Worm (Caenorhabditis elegans) whole organism, young adult: Measurements from ENCODE around the gene ZK512.10.

Experiments used
- B0336.3 ChIP-seq: fragments of 200-800 bp; sonication (Bioruptor generic); IDR thresholded peaks from 2 replicates; pipeline ENCODE4 v1.3.6; 2022; ENCODE audit warnings: missing genetic modification characterization, missing compliant biosample characterization
- D2030.7 ChIP-seq: fragments of 200-800 bp; sonication (Bioruptor generic); IDR thresholded peaks from 2 replicates; pipeline ENCODE4 v1.3.6; 2022; ENCODE audit warnings: missing genetic modification reagents, missing genetic modification characterization, missing compliant biosample characterization
- F52B5.7 ChIP-seq: sonication (generic microtip); optimal IDR thresholded peaks from 2 replicates; lab custom pipeline; 2016; ENCODE audit warnings: mild to moderate bottlenecking, missing genetic modification characterization, missing compliant biosample characterization
- ZK185.1 ChIP-seq: sonication (generic microtip); optimal IDR thresholded peaks from 2 replicates; lab custom pipeline; 2016; ENCODE audit warnings: mild to moderate bottlenecking, missing genetic modification characterization, missing compliant biosample characterization; ENCODE audit not compliant: poor library complexity, severe bottlenecking
- athp-1 ChIP-seq: sonication (generic microtip); optimal IDR thresholded peaks from 2 replicates; lab custom pipeline; 2017; ENCODE audit warnings: mild to moderate bottlenecking, missing genetic modification characterization, missing compliant biosample characterization
- attf-3 ChIP-seq: fragments of 200-800 bp; sonication (Bioruptor generic); conservative IDR thresholded peaks from 2 replicates; pipeline ENCODE4 v1.3.6; 2022; ENCODE audit warnings: missing genetic modification reagents, missing genetic modification characterization, missing compliant biosample characterization
- bed-1 ChIP-seq: fragments of 200-800 bp; sonication (Bioruptor generic); IDR thresholded peaks from 2 replicates; pipeline ENCODE4 v1.3.6; 2022; ENCODE audit warnings: missing genetic modification reagents, missing genetic modification characterization, missing compliant biosample characterization
- cebp-1 ChIP-seq, 2 experiments: fragments of 200-800 bp in 1 of 2; sonication (Bioruptor generic) in 1 of 2; sonication (generic microtip) in 1 of 2; IDR thresholded peaks in 1 of 2; optimal IDR thresholded peaks in 1 of 2; 2 replicates each; pipeline versions ENCODE4 v1.3.6 to Lab custom; 2017 to 2022; ENCODE audit warnings: missing compliant biosample characterization in 2 of 2, missing genetic modification characterization in 2 of 2, mild to moderate bottlenecking in 1 of 2, missing genetic modification reagents in 1 of 2, moderate library complexity in 1 of 2
- ceh-27 ChIP-seq: fragments of 200-800 bp; sonication (Bioruptor generic); optimal IDR thresholded peaks from 2 replicates; lab custom pipeline; 2018; ENCODE audit warnings: mild to moderate bottlenecking, missing genetic modification characterization, moderate library complexity, missing compliant biosample characterization
- egl-18 ChIP-seq: fragments of 200-800 bp; sonication (Bioruptor generic); IDR thresholded peaks from 2 replicates; pipeline ENCODE4 v1.3.6; 2022; ENCODE audit warnings: missing genetic modification reagents, missing genetic modification characterization, missing compliant biosample characterization
- egl-44 ChIP-seq: fragments of 200-800 bp; sonication (Bioruptor generic); IDR thresholded peaks from 2 replicates; pipeline ENCODE4 v1.3.6; 2022; ENCODE audit warnings: missing genetic modification reagents, missing genetic modification characterization, missing compliant biosample characterization
- egrh-3 ChIP-seq: fragments of 200-800 bp; sonication (Bioruptor generic); IDR thresholded peaks from 2 replicates; pipeline ENCODE4 v1.3.6; 2022; ENCODE audit warnings: missing genetic modification reagents, missing genetic modification characterization, missing compliant biosample characterization
- ekl-4 ChIP-seq: fragments of 200-800 bp; sonication (Bioruptor generic); IDR thresholded peaks from 2 replicates; pipeline ENCODE4 v1.3.6; 2022; ENCODE audit warnings: missing genetic modification reagents, missing genetic modification characterization, missing compliant biosample characterization
- hmg-1.2 ChIP-seq: fragments of 200-800 bp; sonication (Bioruptor generic); IDR thresholded peaks from 2 replicates; pipeline ENCODE4 v1.3.6; 2022; ENCODE audit warnings: missing genetic modification reagents, missing genetic modification characterization, missing compliant biosample characterization
- hmg-20 ChIP-seq: fragments of 200-800 bp; sonication (Bioruptor generic); IDR thresholded peaks from 2 replicates; pipeline ENCODE4 v1.3.6; 2022; ENCODE audit warnings: missing genetic modification reagents, missing genetic modification characterization, missing compliant biosample characterization
- lin-35 ChIP-seq, 3 experiments: fragments of 150-350 bp in 2 of 3; sonication (generic microtip) in 1 of 3; optimal IDR thresholded peaks; 2 replicates each; lab custom pipeline; 2014 to 2018; ENCODE audit warnings: missing biosample characterization in 3 of 3, missing genetic modification characterization in 3 of 3, missing genetic modification reagents in 3 of 3
- lin-40 ChIP-seq: sonication (generic microtip); optimal IDR thresholded peaks from 2 replicates; lab custom pipeline; 2016; ENCODE audit warnings: missing genetic modification characterization, mild to moderate bottlenecking, missing compliant biosample characterization, missing genotype, missing genetic modification reagents
- mcd-1 ChIP-seq: fragments of 200-800 bp; sonication (Bioruptor generic); IDR thresholded peaks from 2 replicates; pipeline ENCODE4 v1.3.6; 2022; ENCODE audit warnings: missing genetic modification reagents, missing genetic modification characterization, missing compliant biosample characterization
- nfya-1 ChIP-seq: sonication (generic microtip); optimal IDR thresholded peaks from 2 replicates; lab custom pipeline; 2017; ENCODE audit warnings: antibody characterized with exemption, missing compliant biosample characterization, missing genetic modification characterization, borderline replicate concordance; ENCODE audit not compliant: insufficient read depth
- nfyb-1 ChIP-seq: fragments of 200-800 bp; sonication (Bioruptor generic); IDR thresholded peaks from 2 replicates; pipeline ENCODE4 v1.3.6; 2022; ENCODE audit warnings: missing genetic modification reagents, missing genetic modification characterization, missing compliant biosample characterization
- nhr-120 ChIP-seq: fragments of 200-800 bp; sonication (Bioruptor generic); IDR thresholded peaks from 2 replicates; pipeline ENCODE4 v1.3.6; 2022; ENCODE audit warnings: missing genetic modification characterization, missing compliant biosample characterization
- nhr-90 ChIP-seq: sonication (generic microtip); optimal IDR thresholded peaks from 2 replicates; lab custom pipeline; 2016; ENCODE audit warnings: missing genotype, mild to moderate bottlenecking, missing genetic modification characterization, missing compliant biosample characterization
- pbrm-1 ChIP-seq: fragments of 200-800 bp; sonication (Bioruptor generic); IDR thresholded peaks from 2 replicates; pipeline ENCODE4 v1.3.6; 2022; ENCODE audit warnings: missing genetic modification reagents, missing genetic modification characterization, missing compliant biosample characterization
- repo-1 ChIP-seq: sonication (generic microtip); optimal IDR thresholded peaks from 2 replicates; lab custom pipeline; 2017; ENCODE audit warnings: mild to moderate bottlenecking, missing genetic modification characterization, missing compliant biosample characterization
- somi-1 ChIP-seq: fragments of 200-800 bp; sonication (Bioruptor generic); optimal IDR thresholded peaks from 2 replicates; lab custom pipeline; 2018; ENCODE audit warnings: mild to moderate bottlenecking, missing genetic modification characterization, missing compliant biosample characterization
- tbx-9 ChIP-seq: sonication (generic microtip); optimal IDR thresholded peaks from 2 replicates; lab custom pipeline; 2016; ENCODE audit warnings: borderline replicate concordance, missing genetic modification characterization, inconsistent platforms, missing compliant biosample characterization
- unc-62 ChIP-seq: fragments of 150-350 bp; optimal IDR thresholded peaks from 2 replicates; lab custom pipeline; 2014; ENCODE audit warnings: missing biosample characterization, missing genetic modification reagents, missing genetic modification characterization
- zfh-2 ChIP-seq: fragments of 200-800 bp; sonication (Bioruptor generic); conservative IDR thresholded peaks from 2 replicates; pipeline ENCODE4 v1.3.6; 2022; ENCODE audit warnings: missing genetic modification reagents, missing genetic modification characterization, missing compliant biosample characterization
- ztf-22 ChIP-seq: fragments of 200-800 bp; sonication (Bioruptor generic); optimal IDR thresholded peaks from 2 replicates; lab custom pipeline; 2018; ENCODE audit warnings: mild to moderate bottlenecking, missing genetic modification characterization, moderate library complexity, missing compliant biosample characterization
- ztf-26 ChIP-seq: sonication (generic microtip); optimal IDR thresholded peaks from 2 replicates; lab custom pipeline; 2017; ENCODE audit warnings: missing genetic modification characterization, missing compliant biosample characterization

ZK512.10 gene

DNA sequence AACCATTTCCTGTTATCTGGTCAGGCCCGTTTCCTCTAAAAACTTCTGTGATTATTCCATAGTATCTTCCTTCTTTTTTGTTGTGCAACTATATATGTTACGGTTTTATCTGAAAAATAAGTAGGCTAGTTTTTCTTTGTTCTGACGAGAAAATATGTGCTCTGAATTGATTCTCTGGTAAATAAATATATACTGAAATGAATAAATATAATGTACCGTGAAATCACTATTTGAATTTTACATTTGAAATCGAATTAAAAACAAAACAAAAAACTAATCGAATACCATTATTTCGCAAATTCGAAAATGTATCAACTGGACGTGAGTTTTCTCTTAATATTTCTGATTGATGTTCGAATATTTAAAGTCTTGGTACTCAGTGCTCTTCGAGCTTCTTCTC lies at the start of gene ZK512.10:
Gene ZK512.10, plus strand, starts transcription at position 301 of the 400 bp plus-strand sequence.
- no peak for TF ChIP-seq hmg-20 (GFP tag; lab: Robert Waterston, UW)
- TF ChIP-seq ceh-27 (GFP tag; lab: Kevin White, UChicago), result no peak
- no peak for TF ChIP-seq ztf-26 (tag; lab: Kevin White, UChicago)
- TF ChIP-seq unc-62 (GFP tag; lab: Kevin White, UChicago), result no peak
- no peak for TF ChIP-seq ztf-22 (GFP tag; lab: Kevin White, UChicago)
- TF ChIP-seq D2030.7 (GFP tag; lab: Robert Waterston, UW), result no peak
- no peak for TF ChIP-seq lin-40
- no peak for TF ChIP-seq ZK185.1

DNA sequence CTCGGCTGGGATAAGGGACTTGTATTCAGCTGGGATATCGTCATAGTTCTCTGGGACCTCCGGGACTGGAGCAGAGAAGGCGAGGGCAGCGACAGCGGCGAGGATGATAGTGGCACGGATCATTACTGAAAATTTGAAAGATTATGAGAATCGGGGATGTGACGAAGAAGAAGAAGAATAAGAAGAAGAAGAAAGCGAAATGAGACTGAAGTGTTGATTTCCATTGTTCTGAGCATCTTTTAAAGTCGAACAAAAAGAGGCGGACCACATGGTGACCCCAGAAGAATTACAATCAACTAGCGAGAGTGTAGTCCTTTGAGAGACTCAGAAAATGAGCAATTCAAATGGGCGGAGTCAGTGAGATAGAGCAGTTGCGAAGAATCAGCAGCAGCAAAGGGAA lies 49.6 kb upstream of the ZK512.10 start, which contains the start of gene far-1:
Gene far-1, minus strand, starts transcription at position 125 of the 400 bp plus-strand sequence.
- no peak for TF ChIP-seq ztf-26 (tag; lab: Kevin White, UChicago)

DNA sequence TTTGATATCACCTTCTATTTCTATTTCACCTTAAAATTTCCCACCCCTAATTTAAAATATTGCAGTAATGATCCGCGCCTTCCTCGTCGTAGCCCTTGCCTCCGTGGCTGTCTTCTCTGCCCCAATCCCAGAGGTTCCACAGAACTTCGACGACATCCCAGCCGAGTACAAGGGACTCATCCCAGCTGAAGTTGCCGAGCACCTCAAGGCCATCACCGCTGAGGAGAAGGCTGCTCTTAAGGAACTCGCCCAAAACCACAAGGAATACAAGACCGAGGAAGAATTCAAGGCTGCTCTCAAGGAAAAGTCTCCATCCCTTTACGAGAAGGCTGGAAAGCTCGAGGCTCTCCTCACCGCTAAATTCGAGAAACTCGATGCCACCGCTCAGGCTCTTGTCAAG lies 48.9 kb upstream of the ZK512.10 start, which contains the start of gene far-2:
Gene far-2, plus strand, starts transcription at position 66 of the 400 bp plus-strand sequence.
- 0 out of 2 replicates have a peak, but pooled peaks have one; percentile 46 for TF ChIP-seq nfyb-1
- TF ChIP-seq egl-18 (GFP tag; lab: Robert Waterston, UW), result no peak
- peak; percentile 75 for TF ChIP-seq zfh-2 (GFP tag; lab: Robert Waterston, UW)
- 0 out of 2 replicates have a peak, but pooled peaks have one; percentile 6 for TF ChIP-seq egrh-3 (GFP tag; lab: Robert Waterston, UW)

DNA sequence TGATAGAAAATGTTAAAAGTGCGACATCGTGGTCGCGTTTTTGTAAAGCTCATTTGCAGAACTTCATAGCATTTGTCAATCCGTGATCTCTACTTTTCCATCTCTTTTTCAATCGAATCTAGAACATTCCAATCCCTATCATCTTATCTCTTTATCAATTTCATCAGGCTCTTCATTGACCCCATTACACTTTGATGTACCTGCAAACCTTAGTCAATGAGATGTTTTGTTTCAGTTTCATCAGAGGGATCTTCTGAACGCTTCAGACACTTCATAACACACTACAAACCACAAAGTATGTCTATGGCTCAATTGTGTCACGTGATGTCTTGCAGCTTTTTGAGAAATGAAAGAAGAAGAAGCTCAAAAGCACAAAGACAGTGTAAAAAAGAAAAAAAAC lies 47.6 kb upstream of the ZK512.10 start:
- TF ChIP-seq lin-35 (GFP tag; optimal IDR thresholded peaks at IDR 0.05; lab: Kevin White, UChicago), result peak in 1 of 3 experiments; percentile 11
- no peak for TF ChIP-seq ekl-4 (GFP tag; lab: Robert Waterston, UW)
- no peak for TF ChIP-seq tbx-9 (tag; lab: Kevin White, UChicago)
- no peak for TF ChIP-seq repo-1 (tag; lab: Kevin White, UChicago)
- no peak for TF ChIP-seq ztf-22 (GFP tag; lab: Kevin White, UChicago)
- no peak for TF ChIP-seq hmg-1.2 (GFP tag; lab: Robert Waterston, UW)
- TF ChIP-seq attf-3, result no peak
- no peak for TF ChIP-seq egl-44 (GFP tag; lab: Robert Waterston, UW)
- TF ChIP-seq nfya-1 (tag; lab: Kevin White, UChicago), result no peak
- TF ChIP-seq bed-1, result no peak
- TF ChIP-seq somi-1 (GFP tag; lab: Kevin White, UChicago), result peak; percentile 42
- no peak for TF ChIP-seq nhr-120 (GFP tag; lab: Robert Waterston, UW)

DNA sequence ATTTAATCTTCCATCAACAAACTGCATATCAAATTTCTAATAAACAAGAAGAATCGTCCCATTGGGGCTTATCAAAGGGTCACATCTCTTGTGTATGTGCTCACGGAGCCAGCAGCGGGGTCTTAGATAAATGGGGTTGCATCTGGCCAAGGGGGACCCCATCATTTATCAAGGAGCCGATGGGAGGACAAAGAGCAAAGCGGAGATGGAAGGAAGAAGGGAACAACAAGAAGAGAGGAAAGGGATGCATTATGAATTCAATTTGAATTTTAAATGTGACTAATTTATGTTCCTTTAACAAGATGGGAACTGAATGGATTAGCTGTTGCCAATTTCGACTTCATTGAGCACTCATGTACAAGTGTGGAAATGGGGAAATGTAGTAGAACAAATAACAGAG lies 46.4 kb upstream of the ZK512.10 start:
- TF ChIP-seq cebp-1 (GFP tag; IDR thresholded peaks at IDR 0.05; lab: Robert Waterston, UW) (no peak), cebp-1 (tag; optimal IDR thresholded peaks at IDR 0.05; lab: Kevin White, UChicago) (peak; percentile 13), mcd-1 (GFP tag; lab: Robert Waterston, UW) (0 out of 2 replicates have a peak, but pooled peaks have one; percentile 11), attf-3 (no peak), F52B5.7 (tag; lab: Kevin White, UChicago) (no peak), pbrm-1 (GFP tag; lab: Robert Waterston, UW) (no peak), B0336.3 (GFP tag; lab: Robert Waterston, UW) (0 out of 2 replicates have a peak, but pooled peaks have one; percentile 14), nhr-90 (tag; lab: Kevin White, UChicago) (no peak), athp-1 (tag; lab: Kevin White, UChicago) (no peak)
